Worm (Caenorhabditis elegans): ENCODE data around the gene Y39G8B.10.

Y39G8B.10 gene

ce11 chrII:13974136-13974535 is 8.8 kb downstream of the Y39G8B.10 start:
- TF ChIP-seq blmp-1 (tag; optimal IDR thresholded peaks at IDR 0.05): no peak
- no peak for TF ChIP-seq zip-8 (tag; optimal IDR thresholded peaks at IDR 0.05)
- no peak for TF ChIP-seq mab-5 (tag; optimal IDR thresholded peaks at IDR 0.05)
- TF ChIP-seq snpc-4 (tag; optimal IDR thresholded peaks at IDR 0.05): no peak
- TF ChIP-seq nhr-12 (tag; optimal IDR thresholded peaks at IDR 0.05): no peak
- no peak for TF ChIP-seq mls-2 (tag; optimal IDR thresholded peaks at IDR 0.05)
- no peak for TF ChIP-seq ceh-39 (tag; optimal IDR thresholded peaks at IDR 0.05)
- no peak for TF ChIP-seq ces-1 (GFP tag; optimal IDR thresholded peaks at IDR 0.05)
- no peak for TF ChIP-seq M03D4.4 (tag; optimal IDR thresholded peaks at IDR 0.05)
- TF ChIP-seq unc-62 (GFP tag; optimal IDR thresholded peaks at IDR 0.05): no peak
- no peak for TF ChIP-seq hlh-1 (tag; optimal IDR thresholded peaks at IDR 0.05)
- no peak for TF ChIP-seq lin-32 (GFP tag; optimal IDR thresholded peaks at IDR 0.05)

DNA sequence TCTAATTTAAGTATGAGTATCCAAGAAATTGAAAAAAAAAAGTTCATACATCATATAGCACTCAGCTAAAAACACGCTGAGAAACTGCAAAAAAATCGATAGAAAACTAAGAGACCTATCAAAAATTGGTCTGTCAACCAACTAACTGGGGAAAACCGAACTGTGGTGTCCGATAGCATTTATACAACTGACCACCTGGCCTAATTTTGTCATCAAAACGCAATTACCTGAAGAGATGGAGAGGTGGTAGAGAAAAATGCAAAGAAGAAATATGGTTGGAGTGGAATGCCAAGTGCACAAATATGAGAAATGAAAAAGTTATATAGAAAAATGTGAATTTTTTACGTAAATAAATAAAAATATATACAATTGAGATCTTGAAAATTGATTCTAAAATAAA is 9.4 kb downstream of the Y39G8B.10 start, which contains the start of gene Y39G8B.1:
Y39G8B.1 (minus strand) TSS at position 299 of the 400 bp plus-strand sequence.
- TF ChIP-seq ces-1 (GFP tag; optimal IDR thresholded peaks at IDR 0.05): peak; percentile 46
- TF ChIP-seq nhr-2 (tag; optimal IDR thresholded peaks at IDR 0.05): peak; percentile 35
- TF ChIP-seq M03D4.4 (tag; optimal IDR thresholded peaks at IDR 0.05): no peak
- TF ChIP-seq ztf-11 (tag; optimal IDR thresholded peaks at IDR 0.05): no peak
- TF ChIP-seq lsy-2 (tag; optimal IDR thresholded peaks at IDR 0.05): no peak
- peak; percentile 10 for TF ChIP-seq ceh-39 (tag; optimal IDR thresholded peaks at IDR 0.05)
- no peak for TF ChIP-seq unc-62 (GFP tag; optimal IDR thresholded peaks at IDR 0.05)
- TF ChIP-seq lin-32 (GFP tag; optimal IDR thresholded peaks at IDR 0.05): no peak
- no peak for TF ChIP-seq zip-8 (tag; optimal IDR thresholded peaks at IDR 0.05)
- no peak for TF ChIP-seq cnd-1 (tag; optimal IDR thresholded peaks at IDR 0.05)

DNA sequence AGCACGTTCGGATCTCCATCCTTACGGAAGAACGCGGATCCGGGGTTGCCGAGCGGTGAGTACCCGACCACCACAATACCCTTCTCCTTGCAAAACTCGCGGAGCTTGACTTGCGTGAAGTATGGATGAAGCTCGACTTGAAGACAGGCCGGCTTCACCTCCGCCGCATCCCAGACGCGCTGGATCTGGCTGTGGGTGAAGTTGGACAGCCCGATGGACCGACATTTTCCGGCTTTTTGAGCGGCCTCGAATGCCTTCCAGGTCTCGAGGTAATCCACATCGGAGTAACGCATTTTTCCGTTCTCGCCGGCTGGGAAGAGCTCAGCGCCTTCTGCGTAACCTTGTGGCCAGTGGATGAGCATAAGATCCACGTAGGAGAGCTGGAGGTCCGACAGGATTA is 10.7 kb downstream of the Y39G8B.10 start:
- TF ChIP-seq M03D4.4 (tag; optimal IDR thresholded peaks at IDR 0.05): no peak
- TF ChIP-seq ztf-11 (tag; optimal IDR thresholded peaks at IDR 0.05): no peak

ce11 chrII:13968979-13969378 is 13.9 kb downstream of the Y39G8B.10 start, which contains the start of gene sre-43:
Gene sre-43 (minus strand): TSS chrII:13969079.
- TF ChIP-seq nhr-28 (tag; optimal IDR thresholded peaks at IDR 0.05): no peak
- TF ChIP-seq nhr-12 (tag; optimal IDR thresholded peaks at IDR 0.05): no peak
- TF ChIP-seq nhr-237 (tag; optimal IDR thresholded peaks at IDR 0.05): no peak
- TF ChIP-seq unc-120 (tag; optimal IDR thresholded peaks at IDR 0.05; ENCODE audit: poor library complexity, severe bottlenecking): no peak
- no peak for TF ChIP-seq zip-8 (tag; optimal IDR thresholded peaks at IDR 0.05)
- no peak for TF ChIP-seq ces-1 (GFP tag; optimal IDR thresholded peaks at IDR 0.05)
- no peak for TF ChIP-seq ceh-43 (GFP tag; optimal IDR thresholded peaks at IDR 0.05)
- no peak for TF ChIP-seq ztf-11 (tag; optimal IDR thresholded peaks at IDR 0.05)
- no peak for TF ChIP-seq bed-3 (GFP tag; optimal IDR thresholded peaks at IDR 0.05)
- TF ChIP-seq snpc-4 (tag; optimal IDR thresholded peaks at IDR 0.05): no peak
- TF ChIP-seq ceh-39 (tag; optimal IDR thresholded peaks at IDR 0.05): no peak
- no peak for TF ChIP-seq mls-2 (tag; optimal IDR thresholded peaks at IDR 0.05)
- no peak for TF ChIP-seq lin-32 (GFP tag; optimal IDR thresholded peaks at IDR 0.05)
- TF ChIP-seq mab-5 (tag; optimal IDR thresholded peaks at IDR 0.05): no peak
- no peak for TF ChIP-seq flh-1 (GFP tag; optimal IDR thresholded peaks at IDR 0.05)
- no peak for TF ChIP-seq ceh-83 (GFP tag; optimal IDR thresholded peaks at IDR 0.05)
- TF ChIP-seq unc-62 (GFP tag; optimal IDR thresholded peaks at IDR 0.05): no peak

DNA sequence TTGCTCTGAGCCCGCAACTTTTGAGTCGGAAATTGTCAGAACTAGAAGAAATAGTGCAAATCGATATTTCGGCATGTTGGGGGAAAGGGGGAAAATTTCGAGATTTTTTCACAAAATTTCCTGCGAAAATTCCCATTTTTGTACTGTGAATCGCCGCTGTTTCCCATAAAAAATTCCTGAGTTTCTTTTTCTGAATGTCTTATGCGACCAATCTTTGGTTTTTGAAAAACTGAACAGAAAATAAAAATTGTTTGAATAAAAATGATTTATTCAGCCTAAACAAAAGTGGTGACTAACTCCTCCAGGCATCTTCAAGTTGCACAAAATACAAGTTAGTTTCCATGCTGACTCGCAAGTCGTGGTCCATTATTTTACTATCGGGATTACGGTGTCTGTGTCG is 16.7 kb downstream of the Y39G8B.10 start, which contains the start of gene W07G1.7:
W07G1.7 (minus strand) TSS at position 101 of the 400 bp plus-strand sequence.
- TF ChIP-seq M03D4.4 (tag; optimal IDR thresholded peaks at IDR 0.05) (no peak), flh-1 (GFP tag; optimal IDR thresholded peaks at IDR 0.05) (no peak), drap-1 (GFP tag; optimal IDR thresholded peaks at IDR 0.05) (no peak), sem-2 (GFP tag; optimal IDR thresholded peaks at IDR 0.05) (no peak), tbx-8 (GFP tag; optimal IDR thresholded peaks at IDR 0.05) (no peak), lin-32 (GFP tag; optimal IDR thresholded peaks at IDR 0.05) (no peak), ham-2 (GFP tag; optimal IDR thresholded peaks at IDR 0.05) (no peak), ces-1 (GFP tag; optimal IDR thresholded peaks at IDR 0.05) (no peak), unc-120 (tag; optimal IDR thresholded peaks at IDR 0.05; ENCODE audit: poor library complexity, severe bottlenecking) (no peak), unc-39 (tag; optimal IDR thresholded peaks at IDR 0.05) (no peak), elt-3 (tag; optimal IDR thresholded peaks at IDR 0.05) (no peak), mls-2 (tag; optimal IDR thresholded peaks at IDR 0.05) (no peak), nhr-76 (tag; optimal IDR thresholded peaks at IDR 0.05) (no peak), ceh-39 (tag; optimal IDR thresholded peaks at IDR 0.05) (no peak), nhr-2 (tag; optimal IDR thresholded peaks at IDR 0.05) (no peak), hlh-1 (tag; optimal IDR thresholded peaks at IDR 0.05) (no peak)

Measured in whole organism, mixed stage, embryonic.